Worm (Caenorhabditis elegans): ENCODE results near the gene C28A5.6.

The C28A5.6 gene

ce11 chrIII:4476806-4477205, 47.5 kb upstream of the C28A5.6 start (continued):
- no peak for TF ChIP-seq B0261.1 (tag; optimal IDR thresholded peaks at IDR 0.05)
- no peak for TF ChIP-seq pha-4 (tag; optimal IDR thresholded peaks at IDR 0.05)
- TF ChIP-seq sptf-2 (GFP tag; optimal IDR thresholded peaks at IDR 0.05) = no peak
- no peak for TF ChIP-seq mel-28 (tag; optimal IDR thresholded peaks at IDR 0.05; ENCODE audit: borderline replicate concordance)
- TF ChIP-seq lin-40 (tag; optimal IDR thresholded peaks at IDR 0.05) = no peak
- no peak for TF ChIP-seq efl-1 (GFP tag; optimal IDR thresholded peaks at IDR 0.05)
- no peak for TF ChIP-seq madf-8 (GFP tag; conservative IDR thresholded peaks at IDR 0.05)
- TF ChIP-seq ztf-6 (GFP tag; IDR thresholded peaks at IDR 0.05) = no peak
- no peak for TF ChIP-seq dpl-1 (GFP tag; optimal IDR thresholded peaks at IDR 0.05)
- peak; percentile 53 for TF ChIP-seq F49E8.2 (tag; optimal IDR thresholded peaks at IDR 0.05; ENCODE audit: insufficient read depth)
- TF ChIP-seq madf-10 (tag; optimal IDR thresholded peaks at IDR 0.05) = no peak
- TF ChIP-seq F10E7.11 (tag; optimal IDR thresholded peaks at IDR 0.05) = no peak
- no peak for TF ChIP-seq T26A5.8 (tag; optimal IDR thresholded peaks at IDR 0.05)
- TF ChIP-seq ccch-3 (GFP tag; optimal IDR thresholded peaks at IDR 0.05) = no peak
- TF ChIP-seq Y56A3A.18 (GFP tag; IDR thresholded peaks at IDR 0.05) = no peak
- no peak for TF ChIP-seq die-1 (tag; optimal IDR thresholded peaks at IDR 0.05)
- peak; percentile 67; the same call in 1 of the 2 replicates for TF ChIP-seq lin-26 (GFP tag; IDR thresholded peaks at IDR 0.05)
- TF ChIP-seq snpc-4 (GFP tag; optimal IDR thresholded peaks at IDR 0.05) = no peak
- TF ChIP-seq snpc-4 (tag; optimal IDR thresholded peaks at IDR 0.05) = no peak
- no peak for TF ChIP-seq ceh-27 (GFP tag; optimal IDR thresholded peaks at IDR 0.05)
- TF ChIP-seq ztf-28 (GFP tag; IDR thresholded peaks at IDR 0.05) = no peak
- TF ChIP-seq snpc-3.4 (tag; optimal IDR thresholded peaks at IDR 0.05) = peak; percentile 65
- TF ChIP-seq mxl-1 (tag; optimal IDR thresholded peaks at IDR 0.05) = no peak
- no peak for TF ChIP-seq ceh-79 (tag; optimal IDR thresholded peaks at IDR 0.05)
- TF ChIP-seq him-1 (tag; optimal IDR thresholded peaks at IDR 0.05) = no peak
- no peak for TF ChIP-seq ztf-26 (tag; optimal IDR thresholded peaks at IDR 0.05)
- peak; percentile 75 for TF ChIP-seq hsf-1 (GFP tag; IDR thresholded peaks at IDR 0.05)
- TF ChIP-seq ekl-4 (GFP tag; IDR thresholded peaks at IDR 0.05) = peak; percentile 83
- no peak for TF ChIP-seq lsy-27 (tag; optimal IDR thresholded peaks at IDR 0.05; ENCODE audit: borderline replicate concordance, insufficient read depth)
- TF ChIP-seq C06A6.2 (GFP tag; conservative IDR thresholded peaks at IDR 0.05) = no peak
- TF ChIP-seq F37B4.10 (GFP tag; IDR thresholded peaks at IDR 0.05) = no peak
- no peak for TF ChIP-seq chd-7 (tag; optimal IDR thresholded peaks at IDR 0.05)
- no peak for TF ChIP-seq ztf-22 (GFP tag; optimal IDR thresholded peaks at IDR 0.05)
- peak; percentile 32; the same call in 1 of the 2 replicates for TF ChIP-seq Y95B8A.8 (GFP tag; IDR thresholded peaks at IDR 0.05)
- no peak for TF ChIP-seq ztf-18 (tag; optimal IDR thresholded peaks at IDR 0.05)
- TF ChIP-seq Y53G8AR.9 (GFP tag; conservative IDR thresholded peaks at IDR 0.05) = peak; percentile 82
- TF ChIP-seq zim-3 (tag; optimal IDR thresholded peaks at IDR 0.05) = peak; percentile 23
- no peak for TF ChIP-seq F22D6.2 (tag; optimal IDR thresholded peaks at IDR 0.05)
- no peak for TF ChIP-seq nhr-90 (tag; optimal IDR thresholded peaks at IDR 0.05)
- 0 out of 2 replicates have a peak, but pooled peaks have one; percentile 43 for TF ChIP-seq egl-44 (GFP tag; IDR thresholded peaks at IDR 0.05)
- TF ChIP-seq ama-1 (optimal IDR thresholded peaks at IDR 0.05) = no peak
- TF ChIP-seq ama-1 (GFP tag; optimal IDR thresholded peaks at IDR 0.05) = peak in 1 of 2 experiments; percentile 78
- TF ChIP-seq D2030.7 (GFP tag; IDR thresholded peaks at IDR 0.05) = 0 out of 2 replicates have a peak, but pooled peaks have one; percentile 17
- peak in 1 of 2 experiments; percentile 19 for TF ChIP-seq rec-8 (tag; optimal IDR thresholded peaks at IDR 0.05)
- TF ChIP-seq C17E4.6 (GFP tag; IDR thresholded peaks at IDR 0.05) = peak; percentile 41; the same call in 1 of the 2 replicates
- TF ChIP-seq let-607 (tag; optimal IDR thresholded peaks at IDR 0.05) = no peak
- no peak for TF ChIP-seq dox-1 (GFP tag; IDR thresholded peaks at IDR 0.05)
- TF ChIP-seq lsl-1 (GFP tag; optimal IDR thresholded peaks at IDR 0.05) = peak; percentile 28
- TF ChIP-seq gei-17 (GFP tag; optimal IDR thresholded peaks at IDR 0.05) = no peak
